Worm (Caenorhabditis elegans) whole organism, L2 larva: ENCODE measurements around the gene irld-9.

ENCODE experiments used
- blmp-1 ChIP-seq: sonication (generic microtip); optimal IDR thresholded peaks from 2 replicates; lab custom pipeline; 2017; ENCODE audit warnings: missing genetic modification characterization, mild to moderate bottlenecking, missing compliant biosample characterization, antibody characterized with exemption, moderate library complexity; ENCODE audit not compliant: insufficient read depth
- elt-1 ChIP-seq: fragments of 150-350 bp; optimal IDR thresholded peaks from 2 replicates; lab custom pipeline; 2014; ENCODE audit warnings: missing biosample characterization, missing genetic modification characterization
- elt-3 ChIP-seq: sonication (generic microtip); optimal IDR thresholded peaks from 2 replicates; lab custom pipeline; 2017; ENCODE audit warnings: missing biosample characterization, missing genetic modification characterization
- fos-1 ChIP-seq: fragments of 150-350 bp; optimal IDR thresholded peaks from 2 replicates; lab custom pipeline; 2014; ENCODE audit warnings: missing biosample characterization, missing genetic modification characterization
- lin-13 ChIP-seq: fragments of 150-350 bp; optimal IDR thresholded peaks from 2 replicates; lab custom pipeline; 2014; ENCODE audit warnings: missing biosample characterization, missing genetic modification reagents, missing genetic modification characterization
- nhr-11 ChIP-seq: fragments of 150-350 bp; optimal IDR thresholded peaks from 2 replicates; lab custom pipeline; 2014; ENCODE audit warnings: missing biosample characterization, missing genetic modification characterization
- nhr-25 ChIP-seq: fragments of 150-350 bp; sonication (generic microtip); optimal IDR thresholded peaks from 3 replicates; lab custom pipeline; 2014; ENCODE audit warnings: missing biosample characterization, missing genetic modification characterization
- nhr-77 ChIP-seq: fragments of 150-350 bp; optimal IDR thresholded peaks from 2 replicates; lab custom pipeline; 2014; ENCODE audit warnings: missing biosample characterization, missing genetic modification characterization
- unc-55 ChIP-seq: fragments of 150-350 bp; sonication (generic microtip); optimal IDR thresholded peaks from 3 replicates; lab custom pipeline; 2014; ENCODE audit warnings: missing biosample characterization, missing genetic modification reagents, missing genetic modification characterization
- ztf-1 ChIP-seq: fragments of 200-800 bp; sonication (Bioruptor generic); conservative IDR thresholded peaks from 2 replicates; pipeline ENCODE4 v1.3.6; 2022; ENCODE audit warnings: missing genetic modification characterization, missing compliant biosample characterization
- ztf-11 ChIP-seq: sonication (generic microtip); optimal IDR thresholded peaks from 2 replicates; lab custom pipeline; 2017; ENCODE audit warnings: missing biosample characterization, missing genetic modification characterization
- ztf-4 ChIP-seq: fragments of 150-350 bp; optimal IDR thresholded peaks from 2 replicates; lab custom pipeline; 2014; ENCODE audit warnings: missing biosample characterization, missing genetic modification characterization

DNA sequence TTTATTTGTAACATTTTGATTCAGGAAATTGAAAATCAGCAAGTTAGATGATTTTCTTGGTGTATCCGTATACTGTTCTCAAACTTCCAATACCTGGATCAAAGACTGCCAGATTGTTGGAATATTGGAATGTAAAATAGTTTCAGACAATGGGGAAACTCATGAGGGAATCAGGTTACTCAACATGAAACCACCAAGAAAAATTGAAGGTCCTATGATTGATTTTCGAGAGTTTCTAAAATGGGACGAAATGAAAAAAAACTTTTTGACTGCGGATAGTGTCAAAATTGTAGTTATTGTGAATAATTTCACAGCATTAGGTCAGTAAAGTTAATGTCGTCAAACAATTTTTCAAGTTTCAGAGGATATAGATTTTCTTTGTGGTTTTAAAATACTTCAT, 33.0 kb upstream of the irld-9 start, which contains the start of gene math-3:
- TF ChIP-seq nhr-11 (tag; lab: Kevin White, UChicago) (no peak), nhr-77 (tag; lab: Kevin White, UChicago) (no peak), lin-13 (GFP tag; lab: Kevin White, UChicago) (no peak), ztf-11 (no peak), ztf-4 (tag; lab: Kevin White, UChicago) (no peak), nhr-25 (tag; lab: Kevin White, UChicago) (no peak), fos-1 (tag; lab: Kevin White, UChicago) (no peak), ztf-1 (GFP tag; lab: Robert Waterston, UW) (no peak), elt-1 (tag; lab: Kevin White, UChicago) (no peak), elt-3 (tag; lab: Kevin White, UChicago) (no peak), unc-55 (no peak), blmp-1 (tag; lab: Kevin White, UChicago) (no peak)
